Fruit fly (Drosophila melanogaster): Measurements from ENCODE around the gene SWIP.

The SWIP gene

dm6 chrX:16323063-16323462 is 9.6 kb downstream of the SWIP start, which contains the start of the genes CG9917 and CG32579 (continued):
- TF ChIP-seq CG13287 (GFP tag; IDR thresholded peaks at IDR 0.05; ENCODE audit: partially characterized antibody) (peak; percentile 85), CG9727 (GFP tag; optimal IDR thresholded peaks at IDR 0.05) (no peak), zfh1 (GFP tag; IDR thresholded peaks at IDR 0.05) (no peak), CG10321 (GFP tag; IDR thresholded peaks at IDR 0.05) (no peak), CG7745 (tag; optimal IDR thresholded peaks at IDR 0.05) (peak; percentile 100), sr (GFP tag; IDR thresholded peaks at IDR 0.05) (no peak), ranshi (GFP tag; IDR thresholded peaks at IDR 0.05) (no peak), lmd (GFP tag; IDR thresholded peaks at IDR 0.05) (no peak), inv (GFP tag; IDR thresholded peaks at IDR 0.05; ENCODE audit: partially characterized antibody) (peak; percentile 66), Scr (GFP tag; IDR thresholded peaks at IDR 0.05; ENCODE audit: partially characterized antibody) (peak; percentile 78), CG4328 (GFP tag; optimal IDR thresholded peaks at IDR 0.05) (no peak), Myb (GFP tag; optimal IDR thresholded peaks at IDR 0.05) (peak; percentile 0), Adf1 (GFP tag; IDR thresholded peaks at IDR 0.05) (peak; percentile 15; the same call in 1 of the 2 replicates), CG18476 (GFP tag; optimal IDR thresholded peaks at IDR 0.05) (no peak), CG32767 (GFP tag; IDR thresholded peaks at IDR 0.05) (no peak), CG4854 (GFP tag; optimal IDR thresholded peaks at IDR 0.05) (no peak), onecut (GFP tag; IDR thresholded peaks at IDR 0.05) (no peak), tio (GFP tag; optimal IDR thresholded peaks at IDR 0.05) (no peak), CG42726 (GFP tag; IDR thresholded peaks at IDR 0.05; ENCODE audit: partially characterized antibody) (peak; percentile 72; the same call in 1 of the 2 replicates), slbo (GFP tag; IDR thresholded peaks at IDR 0.05) (no peak; the same call in 1 of the 2 replicates), sc (optimal IDR thresholded peaks at IDR 0.05) (no peak), sc (GFP tag; optimal IDR thresholded peaks at IDR 0.05) (no peak), Bteb2 (GFP tag; optimal IDR thresholded peaks at IDR 0.05) (no peak), YL-1 (GFP tag; optimal IDR thresholded peaks at IDR 0.05) (peak; percentile 19), CG4404 (GFP tag; IDR thresholded peaks at IDR 0.05) (no peak), CG3995 (GFP tag; optimal IDR thresholded peaks at IDR 0.05) (peak; percentile 80), CG10543 (GFP tag; optimal IDR thresholded peaks at IDR 0.05) (no peak), sens (GFP tag) (peak; percentile 72), CG17359 (tag; optimal IDR thresholded peaks at IDR 0.05) (no peak), Fer1 (GFP tag; optimal IDR thresholded peaks at IDR 0.05) (peak; percentile 13), Neu2 (GFP tag; optimal IDR thresholded peaks at IDR 0.05; ENCODE audit: borderline replicate concordance) (peak; percentile 69), CG2889 (GFP tag; IDR thresholded peaks at IDR 0.05) (no peak), CG18011 (GFP tag; optimal IDR thresholded peaks at IDR 0.05) (no peak), Atf6 (GFP tag; IDR thresholded peaks at IDR 0.05) (no peak), Sin3A (optimal IDR thresholded peaks at IDR 0.05) (peak; percentile 32), Xrp1 (GFP tag; IDR thresholded peaks at IDR 0.05) (no peak), CG15514 (GFP tag; optimal IDR thresholded peaks at IDR 0.05) (peak; percentile 99), gt (GFP tag; IDR thresholded peaks at IDR 0.05) (no peak), slou (GFP tag; optimal IDR thresholded peaks at IDR 0.05) (no peak), CG5953 (GFP tag; IDR thresholded peaks at IDR 0.05) (no peak), CG15479 (GFP tag; optimal IDR thresholded peaks at IDR 0.05) (no peak), CG4617 (GFP tag; optimal IDR thresholded peaks at IDR 0.05; ENCODE audit: borderline replicate concordance) (peak; percentile 28), sisA (GFP tag; IDR thresholded peaks at IDR 0.05) (no peak), CG12769 (tag; optimal IDR thresholded peaks at IDR 0.05) (peak; percentile 45), CG16863 (GFP tag; optimal IDR thresholded peaks at IDR 0.05) (no peak), Sox100B (GFP tag; optimal IDR thresholded peaks at IDR 0.05) (no peak), dm (GFP tag; optimal IDR thresholded peaks at IDR 0.05) (no peak), Chrac-16 (GFP tag; optimal IDR thresholded peaks at IDR 0.05) (no peak), CG15011 (GFP tag; optimal IDR thresholded peaks at IDR 0.05) (no peak), CG12071 (GFP tag; optimal IDR thresholded peaks at IDR 0.05) (no peak), CrebB (tag; optimal IDR thresholded peaks at IDR 0.05) (no peak), gce (GFP tag; IDR thresholded peaks at IDR 0.05) (no peak)
